Fruit fly (Drosophila melanogaster): ENCODE measurements around the gene Tpc1.

Tpc1 gene

dm6 chr3R:10862773-10863445, 19.1 kb downstream of the Tpc1 start, which contains the start of gene CG6574 (continued):
- TF ChIP-seq CG3838 (GFP tag; optimal IDR thresholded peaks at IDR 0.05) (peak; percentile 17), CG14050 (GFP tag; IDR thresholded peaks at IDR 0.05) (peak; percentile 38; the same call in 1 of the 3 replicates), Med (GFP tag) (peak; percentile 78), Doc3 (GFP tag; IDR thresholded peaks at IDR 0.05; ENCODE audit: partially characterized antibody) (0 out of 3 replicates have a peak, but pooled peaks have one; percentile 6), run (tag; optimal IDR thresholded peaks at IDR 0.05) (no peak), CG4707 (GFP tag; optimal IDR thresholded peaks at IDR 0.05) (no peak), CG2712 (tag; optimal IDR thresholded peaks at IDR 0.05) (peak; percentile 6), CG6254 (GFP tag; optimal IDR thresholded peaks at IDR 0.05) (peak; percentile 36), CG14710 (tag; optimal IDR thresholded peaks at IDR 0.05) (peak; percentile 15), vvl (GFP tag; IDR thresholded peaks at IDR 0.05) (peak; percentile 59; the same call in 1 of the 2 replicates), HLH4C (GFP tag; IDR thresholded peaks at IDR 0.05; ENCODE audit: partially characterized antibody) (0 out of 3 replicates have a peak, but pooled peaks have one; percentile 2), chn (GFP tag; optimal IDR thresholded peaks at IDR 0.05) (no peak), E2f1 (GFP tag; IDR thresholded peaks at IDR 0.05) (0 out of 2 replicates have a peak, but pooled peaks have one; percentile 5), CG8290 (GFP tag; optimal IDR thresholded peaks at IDR 0.05) (no peak), CG8290 (tag; optimal IDR thresholded peaks at IDR 0.05) (peak in 1 of 2 experiments; percentile 14)

dm6 chr3R:10859713-10860112, 22.3 kb downstream of the Tpc1 start, which contains the start of gene CG14694:
CG14694 (minus strand) TSS chr3R:10859813.
- TF ChIP-seq CG17186 (GFP tag; optimal IDR thresholded peaks at IDR 0.05) (no peak), CG12391 (tag; optimal IDR thresholded peaks at IDR 0.05) (no peak), Ssrp (tag; optimal IDR thresholded peaks at IDR 0.05) (no peak), Ets65A (GFP tag) (no peak), Taf1 (GFP tag; IDR thresholded peaks at IDR 0.05) (no peak)

- no peak for TF ChIP-seq gt (GFP tag; IDR thresholded peaks at IDR 0.05)
- TF ChIP-seq vvl (GFP tag; IDR thresholded peaks at IDR 0.05), result no peak
- peak; percentile 33 for TF ChIP-seq YL-1 (GFP tag; optimal IDR thresholded peaks at IDR 0.05)
- TF ChIP-seq Elba2 (GFP tag; optimal IDR thresholded peaks at IDR 0.05), result no peak
- TF ChIP-seq cwo (GFP tag; optimal IDR thresholded peaks at IDR 0.05), result no peak
- TF ChIP-seq pnt (GFP tag; optimal IDR thresholded peaks at IDR 0.05), result no peak
- TF ChIP-seq chif (GFP tag; optimal IDR thresholded peaks at IDR 0.05), result no peak
- TF ChIP-seq sob (GFP tag; IDR thresholded peaks at IDR 0.05), result no peak
- TF ChIP-seq sima (GFP tag; optimal IDR thresholded peaks at IDR 0.05), result no peak
- no peak for TF ChIP-seq NC2α (GFP tag; optimal IDR thresholded peaks at IDR 0.05)
- TF ChIP-seq Mrtf (GFP tag; IDR thresholded peaks at IDR 0.05), result no peak
- no peak for TF ChIP-seq CG4707 (GFP tag; optimal IDR thresholded peaks at IDR 0.05)
- TF ChIP-seq PHDP (tag; optimal IDR thresholded peaks at IDR 0.05), result no peak
- no peak for TF ChIP-seq Fer3 (tag; optimal IDR thresholded peaks at IDR 0.05)
- TF ChIP-seq stc (GFP tag; IDR thresholded peaks at IDR 0.05), result no peak
- no peak for TF ChIP-seq Pdp1 (GFP tag; optimal IDR thresholded peaks at IDR 0.05)
- no peak for TF ChIP-seq CG8281 (tag; optimal IDR thresholded peaks at IDR 0.05)
- TF ChIP-seq ase (GFP tag; IDR thresholded peaks at IDR 0.05), result no peak
- TF ChIP-seq Mes4 (GFP tag; optimal IDR thresholded peaks at IDR 0.05), result no peak
- no peak for TF ChIP-seq z (GFP tag; IDR thresholded peaks at IDR 0.05)
- no peak for TF ChIP-seq peb (GFP tag; IDR thresholded peaks at IDR 0.05)
- TF ChIP-seq E2f1 (GFP tag; IDR thresholded peaks at IDR 0.05), result no peak
- no peak for TF ChIP-seq Camta (GFP tag; optimal IDR thresholded peaks at IDR 0.05)
- TF ChIP-seq CG11247 (GFP tag; IDR thresholded peaks at IDR 0.05), result no peak
- no peak for TF ChIP-seq Optix (GFP tag; IDR thresholded peaks at IDR 0.05)
- no peak for TF ChIP-seq pfk (GFP tag; optimal IDR thresholded peaks at IDR 0.05)
- TF ChIP-seq gfzf (GFP tag; optimal IDR thresholded peaks at IDR 0.05), result peak; percentile 16
- no peak for TF ChIP-seq HLH4C (GFP tag; IDR thresholded peaks at IDR 0.05; ENCODE audit: partially characterized antibody)
- TF ChIP-seq repo (GFP tag; optimal IDR thresholded peaks at IDR 0.05), result no peak
- TF ChIP-seq dan (GFP tag; IDR thresholded peaks at IDR 0.05), result no peak
- TF ChIP-seq CG18764 (GFP tag; optimal IDR thresholded peaks at IDR 0.05), result no peak
Observed at dm6 chr3R:10856618-10857017, 25.4 kb downstream of the Tpc1 start, which contains the start of gene CG4570. CG4570 (plus strand) TSS chr3R:10856807.
